Fruit fly (Drosophila melanogaster) whole organism, prepupa: Measurements from ENCODE around the gene CG13950.

Experiments used
- Blimp-1 ChIP-seq: fragments of 200-800 bp; sonication (Bioruptor generic); optimal IDR thresholded peaks from 3 replicates; lab custom pipeline; 2017; ENCODE audit warnings: missing biosample characterization, missing genetic modification characterization, mild to moderate bottlenecking, moderate library complexity, missing genetic modification reagents
- CG11294 ChIP-seq: fragments of 200-800 bp; sonication (Bioruptor generic); IDR thresholded peaks from 2 replicates; pipeline ENCODE4 v1.3.6; 2022; ENCODE audit warnings: missing biosample characterization, missing genetic modification characterization
- CG6163 ChIP-seq: fragments of 200-800 bp; sonication (Bioruptor generic); IDR thresholded peaks from 3 replicates; pipeline ENCODE4 v1.3.6; 2022; ENCODE audit warnings: missing biosample characterization, missing genetic modification characterization
- CG6792 ChIP-seq: fragments of 200-800 bp; sonication (Bioruptor generic); optimal IDR thresholded peaks from 3 replicates; lab custom pipeline; 2016; ENCODE audit warnings: missing biosample characterization, missing genetic modification characterization
- Gug ChIP-seq: fragments of 200-800 bp; sonication (Bioruptor generic); IDR thresholded peaks from 2 replicates; pipeline ENCODE4 v1.3.6; 2022; ENCODE audit warnings: missing biosample characterization, missing genetic modification characterization
- OdsH ChIP-seq: fragments of 200-800 bp; sonication (Bioruptor generic); optimal IDR thresholded peaks from 3 replicates; lab custom pipeline; 2016; ENCODE audit warnings: missing biosample characterization, missing genetic modification characterization
- Smox ChIP-seq: fragments of 200-800 bp; sonication (Bioruptor generic); optimal IDR thresholded peaks from 3 replicates; lab custom pipeline; 2016; ENCODE audit warnings: missing biosample characterization, missing genetic modification characterization
- Sox102F ChIP-seq: fragments of 200-800 bp; sonication (Bioruptor generic); optimal IDR thresholded peaks from 2 replicates; lab custom pipeline; 2016; ENCODE audit warnings: missing biosample characterization, mild to moderate bottlenecking, missing genetic modification characterization
- eg ChIP-seq: fragments of 200-800 bp; sonication (Bioruptor generic); IDR thresholded peaks from 3 replicates; pipeline ENCODE4 v1.3.6; 2022; ENCODE audit warnings: missing biosample characterization, missing genetic modification characterization
- fd85E ChIP-seq: fragments of 200-800 bp; sonication (Bioruptor generic); optimal IDR thresholded peaks from 3 replicates; lab custom pipeline; 2016; ENCODE audit warnings: missing biosample characterization, missing genetic modification characterization
- lz ChIP-seq: fragments of 200-800 bp; sonication (Bioruptor generic); optimal IDR thresholded peaks from 3 replicates; lab custom pipeline; 2016; ENCODE audit warnings: missing biosample characterization, missing genetic modification characterization
- salr ChIP-seq, 2 experiments: fragments of 200-800 bp; sonication (Bioruptor generic); optimal IDR thresholded peaks; 3 replicates each; lab custom pipeline; 2016 to 2018; ENCODE audit warnings: missing biosample characterization in 2 of 2, missing genetic modification characterization in 2 of 2, mild to moderate bottlenecking in 1 of 2
- svp ChIP-seq: fragments of 200-800 bp; sonication (Bioruptor generic); peaks from one replicate; lab custom pipeline; 2016; ENCODE audit warnings: missing biosample characterization, missing genetic modification characterization

DNA sequence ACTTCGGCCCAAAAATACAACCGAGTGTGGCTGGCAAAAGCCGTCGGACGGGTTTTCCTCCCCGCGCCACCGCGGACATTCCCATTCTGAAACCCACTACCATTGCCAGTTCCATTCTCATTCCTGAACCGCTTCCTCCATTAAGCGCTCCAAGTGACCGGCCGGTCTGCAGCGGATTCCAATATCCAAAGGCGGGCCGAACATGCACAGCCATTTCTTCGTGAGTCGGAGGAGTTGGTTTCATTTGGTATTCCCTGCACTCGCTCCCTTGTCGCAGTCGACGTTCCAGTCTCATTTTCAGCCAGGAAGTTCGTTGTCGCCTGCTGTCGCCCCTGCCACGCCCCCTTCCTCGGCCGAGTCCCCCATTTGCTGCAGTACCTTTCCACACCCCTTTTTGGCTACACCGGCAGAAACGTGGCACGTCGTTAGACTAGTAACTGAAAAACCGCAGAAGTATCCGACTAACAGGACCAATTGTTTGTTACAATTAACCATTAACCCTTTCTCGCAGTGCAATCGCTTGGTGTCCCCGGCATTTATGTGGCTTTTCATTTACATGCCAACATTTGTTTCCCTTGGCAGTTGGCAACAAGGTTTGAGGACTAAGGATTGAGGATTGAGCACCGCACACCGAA lies 11.9 kb upstream of the CG13950 start:
- TF ChIP-seq fd85E (peak; percentile 62), CG6792 (peak; percentile 82), CG11294 (GFP tag; lab: Robert Waterston, UW) (no peak), OdsH (GFP tag; lab: Kevin White, UChicago) (peak; percentile 69), salr (GFP tag; optimal IDR thresholded peaks at IDR 0.05; lab: Kevin White, UChicago) (peak in 1 of 2 experiments; percentile 45), eg (GFP tag; lab: Robert Waterston, UW) (peak; percentile 43; the same call in 2 of the 3 replicates), Sox102F (GFP tag; lab: Kevin White, UChicago) (peak; percentile 91), CG6163 (GFP tag; lab: Robert Waterston, UW) (peak; percentile 87), svp (peak; percentile 90), Smox (peak; percentile 82), Gug (GFP tag; lab: Robert Waterston, UW) (peak; percentile 36; the same call in 1 of the 2 replicates), Blimp-1 (peak; percentile 63), lz (GFP tag; lab: Kevin White, UChicago) (peak; percentile 88)
